Fruit fly (Drosophila melanogaster): ENCODE data around the gene CG4592.

- TF ChIP-seq CG8478 (optimal IDR thresholded peaks at IDR 0.05) (no peak), CTCF (optimal IDR thresholded peaks at IDR 0.05) (no peak)
Measured at dm6 chr2L:9911783-9912182, 9.7 kb upstream of the CG4592 start.

Data from S2 (cell line).